Fruit fly (Drosophila melanogaster) whole organism, embryonic: ENCODE data around the gene CG10663.
A peak's percentile ranks its signal among the peaks of the same experiment; 100 is the strongest.

Experiments
- Ada2b ChIP-seq: fragments of 200-800 bp; sonication (Bioruptor generic); IDR thresholded peaks from 2 replicates; pipeline ENCODE4 v1.3.6; 2022; ENCODE audit warnings: missing biosample characterization, missing genetic modification characterization
- Adf1 ChIP-seq: fragments of 200-800 bp; sonication (Bioruptor generic); IDR thresholded peaks from 2 replicates; pipeline ENCODE4 v1.3.6; 2022; ENCODE audit warnings: missing biosample characterization, missing genetic modification characterization
- Atf-2 ChIP-seq: fragments of 200-800 bp; sonication (Bioruptor generic); optimal IDR thresholded peaks from 2 replicates; lab custom pipeline; 2016; ENCODE audit warnings: missing biosample characterization, missing genetic modification characterization
- Bgb ChIP-seq: fragments of 200-800 bp; sonication (Bioruptor generic); IDR thresholded peaks from 2 replicates; pipeline ENCODE4 v1.3.6; 2022; ENCODE audit warnings: missing biosample characterization, missing genetic modification characterization; ENCODE audit not compliant: partially characterized antibody
- CG10267 ChIP-seq: fragments of 200-800 bp; sonication (Bioruptor generic); optimal IDR thresholded peaks from 2 replicates; lab custom pipeline; 2018; ENCODE audit warnings: missing biosample characterization, mild to moderate bottlenecking, missing genetic modification characterization, moderate library complexity
- CG11085 ChIP-seq: fragments of 200-800 bp; sonication (Bioruptor generic); IDR thresholded peaks from 2 replicates; pipeline ENCODE4 v1.3.6; 2022; ENCODE audit warnings: missing biosample characterization, missing genetic modification characterization
- CG11695 ChIP-seq: fragments of 200-800 bp; sonication (Bioruptor generic); IDR thresholded peaks from 3 replicates; pipeline ENCODE4 v1.3.6; 2022; ENCODE audit warnings: missing biosample characterization, missing genetic modification characterization
- CG13624 ChIP-seq: fragments of 200-800 bp; sonication (Bioruptor generic); optimal IDR thresholded peaks from 2 replicates; lab custom pipeline; 2016; ENCODE audit warnings: missing biosample characterization, missing genetic modification characterization
- CG15073 ChIP-seq: fragments of 200-800 bp; sonication (Bioruptor generic); optimal IDR thresholded peaks from 2 replicates; lab custom pipeline; 2016; ENCODE audit warnings: missing biosample characterization, missing genetic modification characterization
- CG15269 ChIP-seq: fragments of 200-800 bp; sonication (Bioruptor generic); optimal IDR thresholded peaks from 2 replicates; lab custom pipeline; 2018; ENCODE audit warnings: missing biosample characterization, mild to moderate bottlenecking, missing genetic modification characterization, moderate library complexity
- CG15479 ChIP-seq: fragments of 200-800 bp; sonication (Bioruptor generic); optimal IDR thresholded peaks from 3 replicates; lab custom pipeline; 2019; ENCODE audit warnings: missing biosample characterization, mild to moderate bottlenecking, missing genetic modification characterization, moderate library complexity
- CG15514 ChIP-seq: fragments of 200-800 bp; sonication (Bioruptor generic); optimal IDR thresholded peaks from 3 replicates; lab custom pipeline; 2017; ENCODE audit warnings: missing biosample characterization, missing genetic modification characterization, mild to moderate bottlenecking, moderate library complexity, missing genetic modification reagents
- CG17186 ChIP-seq: fragments of 200-800 bp; sonication (Bioruptor generic); optimal IDR thresholded peaks from 3 replicates; lab custom pipeline; 2017; ENCODE audit warnings: missing biosample characterization, missing genetic modification reagents, missing genetic modification characterization
- CG17359 ChIP-seq: fragments of 200-800 bp; sonication (Bioruptor generic); optimal IDR thresholded peaks from 3 replicates; lab custom pipeline; 2018; ENCODE audit warnings: missing biosample characterization, mild to moderate bottlenecking, missing genetic modification characterization, moderate library complexity
- CG17361 ChIP-seq: fragments of 200-800 bp; sonication (Bioruptor generic); IDR thresholded peaks from 3 replicates; pipeline ENCODE4 v1.3.6; 2022; ENCODE audit warnings: missing biosample characterization, missing genetic modification characterization
- CG17912 ChIP-seq: fragments of 200-800 bp; sonication (Bioruptor generic); optimal IDR thresholded peaks from 2 replicates; lab custom pipeline; 2018; ENCODE audit warnings: missing biosample characterization, mild to moderate bottlenecking, missing genetic modification characterization
- CG18599 ChIP-seq: fragments of 200-800 bp; sonication (Bioruptor generic); optimal IDR thresholded peaks from 3 replicates; lab custom pipeline; 2017; ENCODE audit warnings: missing biosample characterization, missing genetic modification characterization, mild to moderate bottlenecking, moderate library complexity, missing genetic modification reagents
- CG2889 ChIP-seq: fragments of 200-800 bp; sonication (Bioruptor generic); IDR thresholded peaks from 3 replicates; pipeline ENCODE4 v1.3.6; 2022; ENCODE audit warnings: missing biosample characterization, missing genetic modification characterization
- CG3281 ChIP-seq: fragments of 200-800 bp; sonication (Bioruptor generic); optimal IDR thresholded peaks from 3 replicates; lab custom pipeline; 2017; ENCODE audit warnings: missing biosample characterization, mild to moderate bottlenecking, missing genetic modification characterization
- CG3726 ChIP-seq: fragments of 200-800 bp; sonication (Bioruptor generic); IDR thresholded peaks from 3 replicates; pipeline ENCODE4, ENCODE4 v1.3.6; 2022; ENCODE audit warnings: missing biosample characterization, missing genetic modification characterization
- CG3838 ChIP-seq: fragments of 200-800 bp; sonication (Bioruptor generic); optimal IDR thresholded peaks from 3 replicates; lab custom pipeline; 2016; ENCODE audit warnings: missing biosample characterization, missing genetic modification characterization
- CG3847 ChIP-seq: fragments of 200-800 bp; sonication (Bioruptor generic); IDR thresholded peaks from 2 replicates; pipeline ENCODE4 v1.3.6; 2022; ENCODE audit warnings: missing biosample characterization, missing genetic modification characterization
- CG4424 ChIP-seq: fragments of 200-800 bp; sonication (Bioruptor generic); optimal IDR thresholded peaks from 3 replicates; lab custom pipeline; 2016; ENCODE audit warnings: missing biosample characterization, missing genetic modification characterization
- CG7271 ChIP-seq: fragments of 200-800 bp; sonication (Bioruptor generic); optimal IDR thresholded peaks from 2 replicates; lab custom pipeline; 2018; ENCODE audit warnings: missing biosample characterization, mild to moderate bottlenecking, missing genetic modification characterization, moderate library complexity
- CG8359 ChIP-seq: fragments of 200-800 bp; sonication (Bioruptor generic); optimal IDR thresholded peaks from 2 replicates; lab custom pipeline; 2017; ENCODE audit warnings: missing biosample characterization, mild to moderate bottlenecking, missing genetic modification characterization, borderline replicate concordance
- Dip3 ChIP-seq: fragments of 200-800 bp; sonication (Bioruptor generic); optimal IDR thresholded peaks from 3 replicates; lab custom pipeline; 2016; ENCODE audit warnings: missing biosample characterization, missing genetic modification characterization
- Dll ChIP-seq: fragments of 200-800 bp; sonication (Bioruptor generic); IDR thresholded peaks from 4 replicates; pipeline ENCODE4 v1.3.6; 2022; ENCODE audit warnings: missing biosample characterization, missing genetic modification characterization; ENCODE audit not compliant: partially characterized antibody
- Doc3 ChIP-seq: fragments of 200-800 bp; sonication (Bioruptor generic); IDR thresholded peaks from 3 replicates; pipeline ENCODE4 v1.3.6; 2022; ENCODE audit warnings: missing biosample characterization, missing genetic modification characterization; ENCODE audit not compliant: partially characterized antibody
- Ets65A ChIP-seq: fragments of 200-800 bp; sonication (Bioruptor generic); peaks from one replicate; lab custom pipeline; 2016; ENCODE audit warnings: missing biosample characterization, missing genetic modification characterization
- H15 ChIP-seq: fragments of 200-800 bp; sonication (Bioruptor generic); IDR thresholded peaks from 3 replicates; pipeline ENCODE4 v1.3.6; 2022; ENCODE audit warnings: missing biosample characterization, missing genetic modification characterization
- Hsf ChIP-seq: fragments of 200-800 bp; sonication (Bioruptor generic); optimal IDR thresholded peaks from 3 replicates; lab custom pipeline; 2016; ENCODE audit warnings: missing biosample characterization, missing genetic modification characterization
- Oaz ChIP-seq: fragments of 200-800 bp; sonication (Bioruptor generic); IDR thresholded peaks from 2 replicates; pipeline ENCODE4 v1.3.6; 2022; ENCODE audit warnings: missing biosample characterization, missing genetic modification characterization
- Sox100B ChIP-seq: fragments of 200-800 bp; sonication (Bioruptor generic); optimal IDR thresholded peaks from 3 replicates; lab custom pipeline; 2018; ENCODE audit warnings: missing biosample characterization, mild to moderate bottlenecking, missing genetic modification characterization
- Xbp1 ChIP-seq: fragments of 200-800 bp; sonication (Bioruptor generic); optimal IDR thresholded peaks from 3 replicates; lab custom pipeline; 2016; ENCODE audit warnings: missing biosample characterization, mild to moderate bottlenecking, missing genetic modification characterization
- YL-1 ChIP-seq: fragments of 200-800 bp; sonication (Bioruptor generic); optimal IDR thresholded peaks from 3 replicates; lab custom pipeline; 2017; ENCODE audit warnings: missing biosample characterization, mild to moderate bottlenecking, missing genetic modification characterization
- ase ChIP-seq: fragments of 200-800 bp; sonication (Bioruptor generic); IDR thresholded peaks from 3 replicates; pipeline ENCODE4 v1.3.6; 2022; ENCODE audit warnings: missing biosample characterization, missing genetic modification characterization
- az2 ChIP-seq: fragments of 200-800 bp; sonication (Bioruptor generic); optimal IDR thresholded peaks from 3 replicates; lab custom pipeline; 2016; ENCODE audit warnings: missing biosample characterization, missing genetic modification characterization
- disco-r ChIP-seq: fragments of 200-800 bp; sonication (Bioruptor generic); optimal IDR thresholded peaks from 2 replicates; lab custom pipeline; 2016; ENCODE audit warnings: missing biosample characterization, missing genetic modification characterization
- dysf ChIP-seq: fragments of 200-800 bp; sonication (Bioruptor generic); IDR thresholded peaks from 3 replicates; pipeline ENCODE4 v1.3.6; 2022; ENCODE audit warnings: missing biosample characterization, missing genetic modification characterization
- eyg ChIP-seq: fragments of 200-800 bp; sonication (Bioruptor generic); optimal IDR thresholded peaks from 3 replicates; lab custom pipeline; 2016; ENCODE audit warnings: missing biosample characterization, missing genetic modification characterization
- fd3F ChIP-seq: fragments of 200-800 bp; sonication (Bioruptor generic); optimal IDR thresholded peaks from 2 replicates; lab custom pipeline; 2018; ENCODE audit warnings: missing biosample characterization, mild to moderate bottlenecking, missing genetic modification characterization, moderate library complexity
- ftz-f1 ChIP-seq: fragments of 200-800 bp; sonication (Bioruptor generic); optimal IDR thresholded peaks from 2 replicates; lab custom pipeline; 2016; ENCODE audit warnings: missing biosample characterization, missing genetic modification characterization
- gcm ChIP-seq: fragments of 200-800 bp; sonication (Bioruptor generic); optimal IDR thresholded peaks from 2 replicates; lab custom pipeline; 2019; ENCODE audit warnings: missing biosample characterization, mild to moderate bottlenecking, missing genetic modification characterization, moderate library complexity
- gcm2 ChIP-seq: fragments of 200-800 bp; sonication (Bioruptor generic); optimal IDR thresholded peaks from 2 replicates; lab custom pipeline; 2016; ENCODE audit warnings: missing biosample characterization, missing genetic modification characterization
- grau ChIP-seq: fragments of 200-800 bp; optimal IDR thresholded peaks from 3 replicates; lab custom pipeline; 2019; ENCODE audit warnings: missing biosample characterization, mild to moderate bottlenecking, missing genetic modification characterization, moderate library complexity
- h ChIP-seq: fragments of >200 bp; optimal IDR thresholded peaks from 2 replicates; lab custom pipeline; 2017
- kah ChIP-seq: fragments of 200-800 bp; sonication (Bioruptor generic); optimal IDR thresholded peaks from 2 replicates; lab custom pipeline; 2018; ENCODE audit warnings: missing biosample characterization, mild to moderate bottlenecking, missing genetic modification characterization
- org-1 ChIP-seq: fragments of 200-800 bp; sonication (Bioruptor generic); optimal IDR thresholded peaks from 2 replicates; lab custom pipeline; 2017; ENCODE audit warnings: missing biosample characterization, missing genetic modification characterization
- pb ChIP-seq: fragments of 200-800 bp; sonication (Bioruptor generic); optimal IDR thresholded peaks from 3 replicates; lab custom pipeline; 2016; ENCODE audit warnings: missing biosample characterization, missing genetic modification characterization
- pum ChIP-seq: fragments of 200-800 bp; sonication (Bioruptor generic); optimal IDR thresholded peaks from 2 replicates; lab custom pipeline; 2016; ENCODE audit warnings: missing biosample characterization, missing genetic modification characterization
- stc ChIP-seq: fragments of 200-800 bp; sonication (Bioruptor generic); IDR thresholded peaks from 2 replicates; pipeline ENCODE4 v1.3.6; 2022; ENCODE audit warnings: missing biosample characterization, missing genetic modification characterization
- vfl ChIP-seq: fragments of 200-800 bp; sonication (Bioruptor generic); optimal IDR thresholded peaks from 2 replicates; lab custom pipeline; 2016; ENCODE audit warnings: missing biosample characterization, missing genetic modification characterization

CG10663 gene

DNA sequence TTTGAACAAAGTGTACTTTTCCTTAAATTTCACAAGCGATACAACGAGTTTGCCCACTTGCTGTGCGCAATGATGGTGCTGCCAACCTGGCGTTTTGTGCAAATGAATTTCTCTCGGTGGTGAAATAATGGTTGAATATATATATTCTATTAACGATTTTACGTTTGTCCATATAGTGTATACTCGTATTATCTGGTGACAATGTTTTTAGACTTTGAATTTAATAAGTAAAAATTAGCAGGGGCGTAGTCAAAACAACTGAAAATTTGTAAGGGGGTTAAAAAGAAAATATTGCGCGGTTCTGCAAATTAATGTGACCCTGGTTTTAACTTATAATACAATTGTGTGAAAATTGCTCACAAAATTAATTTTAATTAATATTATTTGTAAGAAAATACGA is 39.1 kb upstream of the CG10663 start, which contains the start of the genes ver and Gcn5 (continued):
- TF ChIP-seq az2 (GFP tag; lab: Kevin White, UChicago) (peak; percentile 92), Ets65A (GFP tag; lab: Kevin White, UChicago) (peak; percentile 98), stc (GFP tag; lab: Robert Waterston, UW) (peak; percentile 93), CG3281 (GFP tag; lab: Kevin White, UChicago) (peak; percentile 96), pum (GFP tag; lab: Kevin White, UChicago) (peak; percentile 85), CG11695 (GFP tag; lab: Robert Waterston, UW) (peak; percentile 92), grau (tag; lab: Kevin White, UChicago) (peak; percentile 89), gcm (peak; percentile 88), CG17359 (tag; lab: Kevin White, UChicago) (peak; percentile 94), CG7271 (tag; lab: Kevin White, UChicago) (peak; percentile 70), Doc3 (no peak), h (no peak), CG17186 (GFP tag; lab: Kevin White, UChicago) (peak; percentile 78), disco-r (peak; percentile 35), CG15269 (tag; lab: Kevin White, UChicago) (peak; percentile 95), fd3F (GFP tag; lab: Kevin White, UChicago) (peak; percentile 92), Oaz (GFP tag; lab: Robert Waterston, UW) (peak; percentile 78), org-1 (peak; percentile 85), CG17912 (GFP tag; lab: Kevin White, UChicago) (peak; percentile 72), Sox100B (GFP tag; lab: Kevin White, UChicago) (peak; percentile 91), Atf-2 (GFP tag; lab: Kevin White, UChicago) (peak; percentile 54), Bgb (GFP tag; lab: Robert Waterston, UW) (no peak), CG3847 (GFP tag; lab: Robert Waterston, UW) (peak; percentile 91), Adf1 (GFP tag; lab: Robert Waterston, UW) (peak; percentile 68), CG3838 (GFP tag; lab: Kevin White, UChicago) (peak; percentile 70), Xbp1 (GFP tag; lab: Kevin White, UChicago) (peak; percentile 94), ftz-f1 (GFP tag; lab: Kevin White, UChicago) (peak; percentile 32), YL-1 (GFP tag; lab: Kevin White, UChicago) (peak; percentile 97), CG8359 (GFP tag; lab: Kevin White, UChicago) (peak; percentile 60), eyg (GFP tag; lab: Kevin White, UChicago) (peak; percentile 73), Dip3 (peak; percentile 89), pb (peak; percentile 30), ase (peak; percentile 91), CG4424 (GFP tag; lab: Kevin White, UChicago) (peak; percentile 90), CG13624 (GFP tag; lab: Kevin White, UChicago) (peak; percentile 85), Hsf (GFP tag; lab: Kevin White, UChicago) (peak; percentile 92), Ada2b (peak; percentile 92), CG10267 (tag; lab: Kevin White, UChicago) (peak; percentile 88), CG15479 (GFP tag; lab: Kevin White, UChicago) (peak; percentile 56), CG15514 (peak; percentile 91), dysf (peak; percentile 95), CG18599 (peak; percentile 94), CG2889 (GFP tag; lab: Robert Waterston, UW) (peak; percentile 90), gcm2 (peak; percentile 59), H15 (GFP tag; lab: Robert Waterston, UW) (peak; percentile 94), CG17361 (peak; percentile 95), Dll (no peak), CG11085 (GFP tag; lab: Robert Waterston, UW) (peak; percentile 86), vfl (GFP tag; lab: Kevin White, UChicago) (peak; percentile 82), kah (GFP tag; lab: Kevin White, UChicago) (peak; percentile 71), CG15073 (GFP tag; lab: Kevin White, UChicago) (peak; percentile 20), CG3726 (peak; percentile 83; the same call in 2 of the 3 replicates)
